Worm (Caenorhabditis elegans): ENCODE data around the gene K08E7.8.

ce11 chrIV:12558925-12559450 lies 26.9 kb downstream of the K08E7.8 start, which contains the start of the genes ZK795.2 and ZK795.3:
- TF ChIP-seq F13C5.2 (tag; optimal IDR thresholded peaks at IDR 0.05) (no peak), scrt-1 (GFP tag; IDR thresholded peaks at IDR 0.05) (no peak), B0310.2 (tag; optimal IDR thresholded peaks at IDR 0.05) (no peak), tbx-11 (GFP tag; IDR thresholded peaks at IDR 0.05) (no peak), ama-1 (optimal IDR thresholded peaks at IDR 0.05) (no peak), hmg-4 (GFP tag; optimal IDR thresholded peaks at IDR 0.05) (no peak), hmbx-1 (tag; optimal IDR thresholded peaks at IDR 0.05) (no peak), tra-4 (tag; optimal IDR thresholded peaks at IDR 0.05) (no peak), pes-1 (GFP tag; IDR thresholded peaks at IDR 0.05) (no peak), flt-1 (GFP tag; IDR thresholded peaks at IDR 0.05) (no peak), ets-7 (tag; optimal IDR thresholded peaks at IDR 0.05) (no peak), aly-1 (tag; optimal IDR thresholded peaks at IDR 0.05) (no peak), ceh-13 (GFP tag; optimal IDR thresholded peaks at IDR 0.05) (no peak)

All from whole organism, early embryonic.